Fruit fly (Drosophila melanogaster): ENCODE data around the gene CG3062.

Gene CG3062

dm6 chrX:4643887-4644286, 781 bp downstream of the CG3062 start, which contains the start of gene CG3081:
Gene CG3081, minus strand, starts transcription at chrX:4643987.
- TF ChIP-seq Sox14 (GFP tag; optimal IDR thresholded peaks at IDR 0.05) (no peak), fkh (GFP tag; optimal IDR thresholded peaks at IDR 0.05) (no peak), CG10631 (GFP tag; optimal IDR thresholded peaks at IDR 0.05) (no peak), ss (GFP tag; optimal IDR thresholded peaks at IDR 0.05) (no peak), net (GFP tag; optimal IDR thresholded peaks at IDR 0.05) (no peak), vri (GFP tag; optimal IDR thresholded peaks at IDR 0.05) (no peak), Lpt (GFP tag; optimal IDR thresholded peaks at IDR 0.05) (no peak), Hr4 (GFP tag; optimal IDR thresholded peaks at IDR 0.05) (no peak), CG4318 (GFP tag; optimal IDR thresholded peaks at IDR 0.05) (no peak), Sox102F (GFP tag; optimal IDR thresholded peaks at IDR 0.05) (no peak), CG8632 (GFP tag; optimal IDR thresholded peaks at IDR 0.05) (no peak), CG3919 (GFP tag; optimal IDR thresholded peaks at IDR 0.05) (no peak), dsx (GFP tag; optimal IDR thresholded peaks at IDR 0.05; ENCODE audit: poor library complexity, severe bottlenecking) (no peak), CG11294 (GFP tag; IDR thresholded peaks at IDR 0.05) (no peak)

DNA sequence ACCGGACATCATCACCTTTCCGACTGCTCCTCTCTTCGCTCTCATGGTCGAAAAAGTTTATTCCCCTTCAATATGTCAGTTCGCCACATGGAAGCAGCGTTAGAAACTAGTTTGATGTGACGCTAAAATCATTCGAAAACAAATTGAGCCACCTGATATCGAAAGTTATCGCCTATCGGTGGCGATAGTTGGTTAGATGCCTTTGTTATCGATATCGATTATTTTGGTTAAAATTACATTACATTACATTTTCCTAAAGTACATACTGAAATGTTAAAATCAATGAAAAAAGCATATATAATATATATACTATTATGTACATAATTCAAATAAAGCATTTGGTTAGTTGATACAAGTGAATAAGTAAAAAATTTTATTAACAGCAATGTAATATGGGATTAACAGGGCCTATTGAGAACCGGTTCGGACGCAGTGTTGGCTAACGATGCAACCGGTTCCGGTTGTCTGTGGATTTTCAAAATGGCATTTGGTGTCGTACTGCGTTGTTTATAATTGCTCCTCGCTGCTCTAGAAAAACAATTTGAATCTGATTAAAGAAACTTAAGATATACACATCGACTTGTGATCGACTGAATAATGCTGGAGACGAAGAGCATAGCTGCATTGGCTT, 8.7 kb downstream of the CG3062 start, which contains the start of the genes Alms1a and pon:
Alms1a (minus strand) TSS at position 149 of the 631 bp plus-strand sequence.
pon (plus strand) TSS at position 463 of the 631 bp plus-strand sequence.
- no peak for TF ChIP-seq CG7368 (GFP tag; optimal IDR thresholded peaks at IDR 0.05)
- TF ChIP-seq CG1621 (tag; optimal IDR thresholded peaks at IDR 0.05): no peak
- TF ChIP-seq Eip78C (GFP tag): no peak
- TF ChIP-seq topi (GFP tag; optimal IDR thresholded peaks at IDR 0.05): no peak
- peak; percentile 46 for TF ChIP-seq CG6808 (GFP tag; optimal IDR thresholded peaks at IDR 0.05)
- TF ChIP-seq CG8319 (GFP tag; optimal IDR thresholded peaks at IDR 0.05): no peak
- no peak for TF ChIP-seq fkh (GFP tag; optimal IDR thresholded peaks at IDR 0.05)
- TF ChIP-seq esn (GFP tag; optimal IDR thresholded peaks at IDR 0.05): peak; percentile 15
- no peak for TF ChIP-seq eg (GFP tag; IDR thresholded peaks at IDR 0.05)
- TF ChIP-seq CG34406 (GFP tag; optimal IDR thresholded peaks at IDR 0.05): no peak

dm6 chrX:4630836-4631235, 13.8 kb downstream of the CG3062 start, which contains the start of gene Alms1b:
Gene Alms1b, minus strand, starts transcription at chrX:4630936.
- TF ChIP-seq CG11902 (GFP tag; optimal IDR thresholded peaks at IDR 0.05): no peak
- TF ChIP-seq CG10669 (GFP tag; optimal IDR thresholded peaks at IDR 0.05): no peak
- no peak for TF ChIP-seq pdm3 (GFP tag; optimal IDR thresholded peaks at IDR 0.05)
- TF ChIP-seq CG7368 (GFP tag; optimal IDR thresholded peaks at IDR 0.05): no peak
- no peak for TF ChIP-seq ss (GFP tag; optimal IDR thresholded peaks at IDR 0.05)
- TF ChIP-seq CG9139 (GFP tag; optimal IDR thresholded peaks at IDR 0.05): no peak
- TF ChIP-seq CG32006 (GFP tag; optimal IDR thresholded peaks at IDR 0.05): no peak
- no peak for TF ChIP-seq Blimp-1 (GFP tag; optimal IDR thresholded peaks at IDR 0.05)
- TF ChIP-seq dsx (GFP tag; optimal IDR thresholded peaks at IDR 0.05; ENCODE audit: poor library complexity, severe bottlenecking): no peak
- TF ChIP-seq Ets21C (GFP tag; optimal IDR thresholded peaks at IDR 0.05): no peak
- TF ChIP-seq CG6276 (GFP tag; optimal IDR thresholded peaks at IDR 0.05): no peak
- no peak for TF ChIP-seq CG11294 (GFP tag; IDR thresholded peaks at IDR 0.05)
- no peak for TF ChIP-seq topi (GFP tag; optimal IDR thresholded peaks at IDR 0.05)
- no peak for TF ChIP-seq Ets96B (tag; optimal IDR thresholded peaks at IDR 0.05)
- TF ChIP-seq fkh (GFP tag; optimal IDR thresholded peaks at IDR 0.05): no peak
- TF ChIP-seq CG10631 (GFP tag; optimal IDR thresholded peaks at IDR 0.05): no peak

dm6 chrX:4627160-4627559, 17.5 kb downstream of the CG3062 start:
- no peak for TF ChIP-seq CG6276 (GFP tag; optimal IDR thresholded peaks at IDR 0.05)
- peak; percentile 40 for TF ChIP-seq Eip78C (GFP tag)

dm6 chrX:4618869-4619268, 25.8 kb downstream of the CG3062 start:
- peak; percentile 38 for TF ChIP-seq svp (GFP tag)
- TF ChIP-seq vri (GFP tag; optimal IDR thresholded peaks at IDR 0.05): peak; percentile 6
- no peak for TF ChIP-seq CG6276 (GFP tag; optimal IDR thresholded peaks at IDR 0.05)

All from whole organism, prepupa.